Worm (Caenorhabditis elegans) whole organism, L4 larva: ENCODE data around the gene zmp-5.

Experiments
- D1046.2 ChIP-seq: fragments of 200-800 bp; sonication (Bioruptor generic); IDR thresholded peaks from 2 replicates; pipeline ENCODE4 v1.3.6; 2022; ENCODE audit warnings: missing genetic modification characterization, missing compliant biosample characterization
- F37D6.2 ChIP-seq: sonication (generic microtip); optimal IDR thresholded peaks from 2 replicates; lab custom pipeline; 2016; ENCODE audit warnings: mild to moderate bottlenecking, missing genetic modification characterization, missing compliant biosample characterization
- R02D3.7 ChIP-seq: fragments of 150-350 bp; sonication (generic microtip); optimal IDR thresholded peaks from 3 replicates; lab custom pipeline; 2014; ENCODE audit warnings: missing biosample characterization, missing genetic modification characterization
- Y105C5A.15 ChIP-seq: fragments of 200-800 bp; sonication (Bioruptor generic); IDR thresholded peaks from 2 replicates; pipeline ENCODE4 v1.3.6; 2022; ENCODE audit warnings: missing genetic modification characterization, missing compliant biosample characterization
- Y48G9A.11 ChIP-seq: fragments of 200-800 bp; sonication (Bioruptor generic); IDR thresholded peaks from 2 replicates; pipeline ENCODE4 v1.3.6; 2022; ENCODE audit warnings: missing genetic modification reagents, missing genetic modification characterization, missing compliant biosample characterization
- ZK546.5 ChIP-seq, 2 experiments: sonication (generic microtip); optimal IDR thresholded peaks; 2 replicates each; lab custom pipeline; 2017; ENCODE audit warnings: missing biosample characterization in 2 of 2, missing genetic modification characterization in 2 of 2
- aha-1 ChIP-seq: fragments of 150-350 bp; peaks from one replicate; lab custom pipeline; 2014; ENCODE audit warnings: missing biosample characterization, missing genetic modification characterization
- aly-2 ChIP-seq: sonication (generic microtip); optimal IDR thresholded peaks from 2 replicates; lab custom pipeline; 2018; ENCODE audit warnings: missing biosample characterization, missing genetic modification characterization
- ceh-28 ChIP-seq: fragments of 150-350 bp; optimal IDR thresholded peaks from 2 replicates; lab custom pipeline; 2014; ENCODE audit warnings: missing biosample characterization, missing genetic modification reagents, missing genetic modification characterization
- ceh-32 ChIP-seq: sonication (generic microtip); optimal IDR thresholded peaks from 2 replicates; lab custom pipeline; 2016; ENCODE audit warnings: mild to moderate bottlenecking, missing genetic modification characterization, missing compliant biosample characterization; ENCODE audit not compliant: poor library complexity
- ceh-44 ChIP-seq: fragments of 200-800 bp; sonication (Bioruptor generic); IDR thresholded peaks from 2 replicates; pipeline ENCODE4 v1.3.6; 2022; ENCODE audit warnings: missing genetic modification reagents, missing genetic modification characterization, missing compliant biosample characterization
- ceh-62 ChIP-seq: sonication (generic microtip); optimal IDR thresholded peaks from 2 replicates; lab custom pipeline; 2017; ENCODE audit warnings: missing biosample characterization, missing genetic modification characterization
- ces-1 ChIP-seq: fragments of 150-350 bp; sonication (generic microtip); optimal IDR thresholded peaks from 4 replicates; lab custom pipeline; 2014; ENCODE audit warnings: missing biosample characterization, missing genetic modification reagents, missing genetic modification characterization
- daf-12 ChIP-seq: fragments of 150-350 bp; optimal IDR thresholded peaks from 2 replicates; lab custom pipeline; 2014; ENCODE audit warnings: missing biosample characterization, missing genetic modification reagents, missing genetic modification characterization
- daf-16 ChIP-seq, 3 experiments: sonication (generic microtip); optimal IDR thresholded peaks; 2 replicates each; lab custom pipeline; 2016 to 2017; ENCODE audit warnings: missing genetic modification characterization in 3 of 3, missing genetic modification reagents in 3 of 3, mild to moderate bottlenecking in 2 of 3, missing compliant biosample characterization in 2 of 3, missing biosample characterization in 1 of 3, moderate library complexity in 1 of 3
- egl-27 ChIP-seq: sonication (generic microtip); optimal IDR thresholded peaks from 3 replicates; lab custom pipeline; 2017; ENCODE audit warnings: missing biosample characterization, missing genetic modification reagents, missing genetic modification characterization
- fos-1 ChIP-seq: fragments of 150-350 bp; optimal IDR thresholded peaks from 2 replicates; lab custom pipeline; 2014; ENCODE audit warnings: missing biosample characterization, missing genetic modification characterization
- hlh-11 ChIP-seq: fragments of 200-800 bp; sonication (Bioruptor generic); optimal IDR thresholded peaks from 2 replicates; lab custom pipeline; 2018; ENCODE audit warnings: mild to moderate bottlenecking, missing genetic modification characterization, missing compliant biosample characterization
- hlh-30 ChIP-seq: sonication (generic microtip); optimal IDR thresholded peaks from 2 replicates; lab custom pipeline; 2017; ENCODE audit warnings: antibody characterized with exemption, mild to moderate bottlenecking, missing genetic modification characterization, missing compliant biosample characterization; ENCODE audit not compliant: insufficient read depth
- lim-7 ChIP-seq: fragments of 200-800 bp; sonication (Bioruptor generic); IDR thresholded peaks from 2 replicates; pipeline ENCODE4 v1.3.6; 2022; ENCODE audit warnings: missing genetic modification characterization, missing compliant biosample characterization
- lin-15B ChIP-seq: fragments of 150-350 bp; sonication (generic microtip); optimal IDR thresholded peaks from 3 replicates; lab custom pipeline; 2014; ENCODE audit warnings: missing biosample characterization, missing genetic modification characterization
- lin-29 ChIP-seq: fragments of 200-800 bp; sonication (Bioruptor generic); IDR thresholded peaks from 2 replicates; pipeline ENCODE4 v1.3.6; 2022; ENCODE audit warnings: missing genetic modification reagents, missing genetic modification characterization, missing compliant biosample characterization
- lin-38 ChIP-seq: fragments of 200-800 bp; sonication (Bioruptor generic); IDR thresholded peaks from 2 replicates; pipeline ENCODE4 v1.3.6; 2022; ENCODE audit warnings: missing genetic modification reagents, missing genetic modification characterization, missing compliant biosample characterization
- lin-39 ChIP-seq: fragments of 150-350 bp; optimal IDR thresholded peaks from 2 replicates; lab custom pipeline; 2014; ENCODE audit warnings: missing biosample characterization, missing genetic modification reagents, missing genetic modification characterization
- lir-3 ChIP-seq: sonication (generic microtip); optimal IDR thresholded peaks from 2 replicates; lab custom pipeline; 2016; ENCODE audit warnings: mild to moderate bottlenecking, missing genetic modification characterization, missing compliant biosample characterization
- mdl-1 ChIP-seq, 2 experiments: fragments of 150-350 bp in 1 of 2; sonication (generic microtip) in 1 of 2; optimal IDR thresholded peaks; 2 replicates each; lab custom pipeline; 2014 to 2017; ENCODE audit warnings: missing biosample characterization in 2 of 2, missing genetic modification characterization in 2 of 2
- mep-1 ChIP-seq: fragments of 150-350 bp; sonication (generic microtip); optimal IDR thresholded peaks from 3 replicates; lab custom pipeline; 2014; ENCODE audit warnings: missing biosample characterization, missing genetic modification characterization
- mes-2 ChIP-seq: sonication (generic microtip); optimal IDR thresholded peaks from 2 replicates; lab custom pipeline; 2016; ENCODE audit warnings: missing genotype, mild to moderate bottlenecking, missing genetic modification characterization, missing compliant biosample characterization; ENCODE audit not compliant: poor library complexity, severe bottlenecking
- mxl-3 ChIP-seq: fragments of 200-800 bp; sonication (Bioruptor generic); optimal IDR thresholded peaks from 2 replicates; lab custom pipeline; 2018; ENCODE audit warnings: mild to moderate bottlenecking, missing genetic modification characterization, missing compliant biosample characterization
- nhr-11 ChIP-seq: fragments of 150-350 bp; optimal IDR thresholded peaks from 2 replicates; lab custom pipeline; 2014; ENCODE audit warnings: missing biosample characterization, missing genetic modification characterization
- nhr-42 ChIP-seq: fragments of 200-800 bp; sonication (Bioruptor generic); IDR thresholded peaks from 2 replicates; pipeline ENCODE4 v1.3.6; 2022; ENCODE audit warnings: missing genetic modification characterization, missing compliant biosample characterization
- nhr-48 ChIP-seq: sonication (generic microtip); optimal IDR thresholded peaks from 2 replicates; lab custom pipeline; 2016; ENCODE audit warnings: mild to moderate bottlenecking, missing genetic modification characterization, missing compliant biosample characterization
- pha-4 ChIP-seq, 2 experiments: fragments of 150-350 bp in 1 of 2; fragments of 200-800 bp in 1 of 2; sonication (Bioruptor generic) in 1 of 2; IDR thresholded peaks in 1 of 2; optimal IDR thresholded peaks in 1 of 2; 2 replicates each; pipeline versions ENCODE4 v1.3.6 to Lab custom; 2014 to 2022; ENCODE audit warnings: missing genetic modification characterization in 2 of 2, missing genetic modification reagents in 2 of 2, missing biosample characterization in 1 of 2, missing compliant biosample characterization in 1 of 2
- php-3 ChIP-seq: fragments of 200-800 bp; sonication (Bioruptor generic); IDR thresholded peaks from 2 replicates; pipeline ENCODE4 v1.3.6; 2022; ENCODE audit warnings: missing genetic modification reagents, missing genetic modification characterization, missing compliant biosample characterization
- rbr-2 ChIP-seq: sonication (generic microtip); optimal IDR thresholded peaks from 2 replicates; lab custom pipeline; 2016; ENCODE audit warnings: missing genotype, missing genetic modification characterization, missing compliant biosample characterization
- sdz-12 ChIP-seq: fragments of 200-800 bp; sonication (Bioruptor generic); optimal IDR thresholded peaks from 2 replicates; lab custom pipeline; 2018; ENCODE audit warnings: mild to moderate bottlenecking, missing genetic modification characterization, missing compliant biosample characterization
- set-16 ChIP-seq: fragments of 200-800 bp; sonication (Bioruptor generic); IDR thresholded peaks from 2 replicates; pipeline ENCODE4 v1.3.6; 2022; ENCODE audit warnings: missing genetic modification reagents, missing genetic modification characterization, missing compliant biosample characterization
- snpc-4 ChIP-seq: fragments of 150-350 bp; optimal IDR thresholded peaks from 2 replicates; lab custom pipeline; 2014; ENCODE audit warnings: missing biosample characterization, missing genetic modification characterization
- tag-97 ChIP-seq: fragments of 200-800 bp; sonication (Bioruptor generic); IDR thresholded peaks from 2 replicates; pipeline ENCODE4 v1.3.6; 2022; ENCODE audit warnings: missing genetic modification characterization, missing compliant biosample characterization
- tra-1 ChIP-seq: fragments of 200-800 bp; sonication (Bioruptor generic); IDR thresholded peaks from 2 replicates; pipeline ENCODE4 v1.3.6; 2022; ENCODE audit warnings: missing genetic modification reagents, missing genetic modification characterization, missing compliant biosample characterization
- unc-62 ChIP-seq, 3 experiments: fragments of 150-350 bp in 1 of 3; sonication (generic microtip); optimal IDR thresholded peaks in 2 of 3; peaks in 1 of 3; 1 replicate in 1 of 3; 2 replicates in 2 of 3; lab custom pipeline; 2014 to 2017; ENCODE audit warnings: missing biosample characterization in 3 of 3, missing genetic modification characterization in 3 of 3, missing genetic modification reagents in 3 of 3, missing genotype in 1 of 3
- zfp-3 ChIP-seq: fragments of 200-800 bp; sonication (Bioruptor generic); conservative IDR thresholded peaks from 2 replicates; pipeline ENCODE4 v1.3.6; 2022; ENCODE audit warnings: missing genetic modification reagents, missing genetic modification characterization, missing compliant biosample characterization
- zip-2 ChIP-seq: fragments of 150-350 bp; optimal IDR thresholded peaks from 2 replicates; lab custom pipeline; 2014; ENCODE audit warnings: missing biosample characterization, missing genetic modification characterization
- ztf-11 ChIP-seq: fragments of 150-350 bp; optimal IDR thresholded peaks from 2 replicates; lab custom pipeline; 2014; ENCODE audit warnings: missing biosample characterization, missing genetic modification characterization

Gene zmp-5

ce11 chrX:12636242-12636641, 10.7 kb upstream of the zmp-5 start:
- TF ChIP-seq lim-7 (GFP tag; lab: Robert Waterston, UW) (0 out of 2 replicates have a peak, but pooled peaks have one; percentile 4), set-16 (peak; percentile 91), D1046.2 (GFP tag; lab: Robert Waterston, UW) (0 out of 2 replicates have a peak, but pooled peaks have one; percentile 26), php-3 (GFP tag; lab: Robert Waterston, UW) (no peak)

DNA sequence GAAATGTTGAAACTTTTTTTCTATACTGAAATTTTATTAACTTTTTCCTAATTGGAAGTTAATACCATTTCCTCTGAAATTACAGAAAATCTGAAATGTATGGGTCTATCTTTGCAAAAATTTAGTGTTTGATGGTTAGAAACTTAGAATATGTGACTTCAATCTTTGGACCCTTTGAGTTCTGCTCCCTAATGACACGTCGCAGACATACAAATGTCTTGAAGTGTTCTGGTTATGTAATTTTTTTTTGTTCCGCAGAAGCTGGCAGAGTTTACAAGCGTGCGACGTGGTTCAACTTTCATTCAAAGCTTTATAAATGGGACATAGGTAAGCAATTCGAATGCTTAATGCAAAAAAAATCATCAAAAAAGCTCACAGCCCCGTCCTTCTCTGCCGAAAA, 8.9 kb upstream of the zmp-5 start:
- peak; percentile 94 for TF ChIP-seq aha-1
- no peak for TF ChIP-seq zip-2
- no peak for TF ChIP-seq R02D3.7
- no peak for TF ChIP-seq daf-12 (tag; lab: Kevin White, UChicago)
- TF ChIP-seq F37D6.2 = no peak
- TF ChIP-seq, all 104 proteins: peak for 1

DNA sequence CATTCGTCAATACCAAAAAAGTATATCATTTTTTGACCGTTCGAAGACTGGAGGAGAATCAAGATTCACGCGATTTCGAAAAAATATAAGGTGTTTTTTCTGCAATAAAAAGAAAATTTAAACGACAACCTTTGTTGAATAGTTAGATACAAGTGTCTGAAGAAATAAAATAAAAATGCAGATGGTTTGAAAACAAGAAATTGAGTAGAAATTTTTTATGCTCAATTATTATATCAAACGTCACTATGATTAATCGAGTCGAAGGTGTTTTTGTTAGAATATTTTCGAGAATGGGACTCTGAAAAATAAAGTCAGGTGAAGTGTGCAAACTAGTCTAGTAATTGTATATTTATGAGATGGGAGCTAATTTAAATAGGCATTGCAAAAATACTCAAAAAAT, 6.5 kb upstream of the zmp-5 start, which contains the start of gene R09A8.5:
Gene R09A8.5, minus strand, starts transcription at position 101 of the 400 bp plus-strand sequence.
- no peak for TF ChIP-seq tag-97
- TF ChIP-seq egl-27 (tag; lab: Kevin White, UChicago) = no peak
- no peak for TF ChIP-seq lin-38 (GFP tag; lab: Robert Waterston, UW)
- no peak for TF ChIP-seq nhr-42
- no peak for TF ChIP-seq R02D3.7
- no peak for TF ChIP-seq sdz-12 (GFP tag; lab: Kevin White, UChicago)

ce11 chrX:12640961-12641360, 6.0 kb upstream of the zmp-5 start:
- TF ChIP-seq tag-97 (no peak), daf-16 (GFP tag; optimal IDR thresholded peaks at IDR 0.05; lab: Kevin White, UChicago) (no peak), daf-16 (tag; optimal IDR thresholded peaks at IDR 0.05; lab: Kevin White, UChicago) (no peak), hlh-30 (tag; lab: Kevin White, UChicago) (no peak), lin-39 (tag; lab: Kevin White, UChicago) (no peak), snpc-4 (tag; lab: Kevin White, UChicago) (no peak), ceh-62 (tag; lab: Kevin White, UChicago) (no peak), nhr-48 (tag; lab: Kevin White, UChicago) (no peak), daf-12 (tag; lab: Kevin White, UChicago) (no peak), lim-7 (GFP tag; lab: Robert Waterston, UW) (no peak), ces-1 (no peak), D1046.2 (GFP tag; lab: Robert Waterston, UW) (no peak), php-3 (GFP tag; lab: Robert Waterston, UW) (no peak), mes-2 (tag; lab: Kevin White, UChicago) (no peak), hlh-11 (tag; lab: Kevin White, UChicago) (no peak), Y105C5A.15 (GFP tag; lab: Robert Waterston, UW) (no peak), mxl-3 (no peak)

ce11 chrX:12642952-12643351, 4.0 kb upstream of the zmp-5 start:
- no peak for TF ChIP-seq tra-1
- TF ChIP-seq Y48G9A.11 = no peak
- TF ChIP-seq unc-62 (GFP tag; optimal IDR thresholded peaks at IDR 0.05 in 1 of 2; lab: Kevin White, UChicago) = peak in 1 of 2 experiments; percentile 83
- TF ChIP-seq unc-62 (tag; optimal IDR thresholded peaks at IDR 0.05; lab: Kevin White, UChicago) = no peak
- no peak for TF ChIP-seq fos-1 (tag; lab: Kevin White, UChicago)
- TF ChIP-seq ceh-32 = no peak
- no peak for TF ChIP-seq ceh-28
- TF ChIP-seq nhr-11 (tag; lab: Kevin White, UChicago) = no peak
- TF ChIP-seq ztf-11 = no peak
- no peak for TF ChIP-seq zfp-3 (GFP tag; lab: Robert Waterston, UW)
- TF ChIP-seq lir-3 (tag; lab: Kevin White, UChicago) = no peak
- TF ChIP-seq ZK546.5 (tag; optimal IDR thresholded peaks at IDR 0.05; lab: Kevin White, UChicago) = no peak
- TF ChIP-seq aly-2 (tag; lab: Kevin White, UChicago) = no peak
- TF ChIP-seq lin-29 = no peak
- no peak for TF ChIP-seq ceh-44 (GFP tag; lab: Robert Waterston, UW)
- TF ChIP-seq rbr-2 (tag; lab: Kevin White, UChicago) = no peak
- TF ChIP-seq mep-1 (tag; lab: Kevin White, UChicago) = peak; percentile 24
- TF ChIP-seq lin-15B (tag; lab: Kevin White, UChicago) = no peak
- TF ChIP-seq pha-4 (GFP tag; IDR thresholded peaks at IDR 0.05; lab: Robert Waterston, UW) = no peak
- TF ChIP-seq pha-4 (tag; optimal IDR thresholded peaks at IDR 0.05; lab: Kevin White, UChicago) = peak; percentile 78
- no peak for TF ChIP-seq php-3 (GFP tag; lab: Robert Waterston, UW)
- peak in 1 of 2 experiments; percentile 11 for TF ChIP-seq mdl-1 (tag; optimal IDR thresholded peaks at IDR 0.05; lab: Kevin White, UChicago)
